Fruit fly (Drosophila melanogaster) whole organism: ENCODE data around the gene ArgRS.

Experiments used
- Dll ChIP-seq: fragments of >200 bp; optimal IDR thresholded peaks from 2 replicates; lab custom pipeline; 2017
- EcR ChIP-seq, 2 experiments: fragments of >200 bp; optimal IDR thresholded peaks; 2 replicates each; lab custom pipeline; 2017; ENCODE audit warnings: missing biosample characterization in 2 of 2, missing genetic modification characterization in 2 of 2, missing genetic modification reagents in 2 of 2
- pan ChIP-seq: fragments of >200 bp; optimal IDR thresholded peaks from 2 replicates; lab custom pipeline; 2017
- psq ChIP-seq: fragments of >200 bp; optimal IDR thresholded peaks from 2 replicates; lab custom pipeline; 2017

DNA sequence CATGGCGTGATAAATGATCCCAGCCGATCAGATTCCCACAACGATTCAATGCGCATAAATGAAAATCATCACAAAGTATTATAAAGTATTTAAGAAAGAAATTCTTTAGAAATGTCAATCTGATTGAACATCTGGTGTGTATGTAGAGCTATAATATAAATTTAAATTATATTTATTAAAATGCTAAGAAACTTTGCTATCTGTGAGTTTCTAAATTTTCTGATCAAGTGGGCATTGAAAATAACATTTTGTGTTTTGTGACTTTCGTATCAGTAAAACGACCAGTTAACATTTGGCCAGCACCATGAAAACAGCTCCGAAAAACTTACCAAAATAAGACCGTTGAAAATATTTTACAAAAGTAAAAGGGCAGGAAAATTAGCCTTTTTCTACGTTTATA lies 6.4 kb downstream of the ArgRS start, which contains the start of gene CG8565:
- TF ChIP-seq pan (no peak), psq (no peak), EcR (GFP tag; optimal IDR thresholded peaks at IDR 0.05; lab: Kevin White, UChicago) (no peak), Dll (lab: Kevin White, UChicago) (no peak)
